Worm (Caenorhabditis elegans) whole organism, L4 larva: ENCODE measurements around the gene Y54E2A.5.

ENCODE experiments used
- aly-2 ChIP-seq: sonication (generic microtip); optimal IDR thresholded peaks from 2 replicates; lab custom pipeline; 2018; ENCODE audit warnings: missing biosample characterization, missing genetic modification characterization
- daf-12 ChIP-seq: fragments of 150-350 bp; optimal IDR thresholded peaks from 2 replicates; lab custom pipeline; 2014; ENCODE audit warnings: missing biosample characterization, missing genetic modification reagents, missing genetic modification characterization
- fkh-10 ChIP-seq: fragments of 150-350 bp; optimal IDR thresholded peaks from 2 replicates; lab custom pipeline; 2014; ENCODE audit warnings: missing biosample characterization, missing genetic modification reagents, missing genetic modification characterization
- fos-1 ChIP-seq: fragments of 150-350 bp; optimal IDR thresholded peaks from 2 replicates; lab custom pipeline; 2014; ENCODE audit warnings: missing biosample characterization, missing genetic modification characterization
- lin-13 ChIP-seq: fragments of 150-350 bp; optimal IDR thresholded peaks from 2 replicates; lab custom pipeline; 2014; ENCODE audit warnings: missing biosample characterization, missing genetic modification reagents, missing genetic modification characterization
- lin-38 ChIP-seq: fragments of 200-800 bp; sonication (Bioruptor generic); IDR thresholded peaks from 2 replicates; pipeline ENCODE4 v1.3.6; 2022; ENCODE audit warnings: missing genetic modification reagents, missing genetic modification characterization, missing compliant biosample characterization
- madf-5 ChIP-seq, 2 experiments: fragments of 200-800 bp; sonication (Bioruptor generic); IDR thresholded peaks; 2 replicates each; pipeline ENCODE4 v1.3.6; 2022; ENCODE audit warnings: missing compliant biosample characterization in 2 of 2, missing genetic modification characterization in 2 of 2
- mxl-3 ChIP-seq: fragments of 200-800 bp; sonication (Bioruptor generic); optimal IDR thresholded peaks from 2 replicates; lab custom pipeline; 2018; ENCODE audit warnings: mild to moderate bottlenecking, missing genetic modification characterization, missing compliant biosample characterization
- nhr-76 ChIP-seq: fragments of 150-350 bp; optimal IDR thresholded peaks from 2 replicates; lab custom pipeline; 2014; ENCODE audit warnings: missing biosample characterization, missing genetic modification characterization
- saeg-2 ChIP-seq: fragments of 200-800 bp; sonication (Bioruptor generic); IDR thresholded peaks from 2 replicates; pipeline ENCODE4 v1.3.6; 2022; ENCODE audit warnings: missing genetic modification reagents, missing genetic modification characterization, missing compliant biosample characterization
- spr-3 ChIP-seq: fragments of 200-800 bp; sonication (Bioruptor generic); optimal IDR thresholded peaks from 2 replicates; lab custom pipeline; 2018; ENCODE audit warnings: mild to moderate bottlenecking, missing genetic modification characterization, missing compliant biosample characterization
- zfp-2 ChIP-seq: sonication (generic microtip); optimal IDR thresholded peaks from 2 replicates; lab custom pipeline; 2016; ENCODE audit warnings: mild to moderate bottlenecking, missing genetic modification characterization, missing compliant biosample characterization

ce11 chrII:14772956-14773788, 15.6 kb upstream of the Y54E2A.5 start, which contains the start of gene Y54E2A.7:
- TF ChIP-seq nhr-76 (no peak), daf-12 (tag; lab: Kevin White, UChicago) (no peak), zfp-2 (tag; lab: Kevin White, UChicago) (no peak), lin-13 (GFP tag; lab: Kevin White, UChicago) (no peak), saeg-2 (no peak), fos-1 (tag; lab: Kevin White, UChicago) (no peak), aly-2 (no peak), mxl-3 (GFP tag; lab: Kevin White, UChicago) (no peak), madf-5 (GFP tag; IDR thresholded peaks at IDR 0.05; lab: Robert Waterston, UW) (no peak), spr-3 (GFP tag; lab: Kevin White, UChicago) (no peak), lin-38 (GFP tag; lab: Robert Waterston, UW) (no peak), fkh-10 (GFP tag; lab: Kevin White, UChicago) (no peak)
